Worm (Caenorhabditis elegans): ENCODE data around the gene skat-1.

- TF ChIP-seq blmp-1 (tag; optimal IDR thresholded peaks at IDR 0.05) (no peak), nhr-12 (tag; optimal IDR thresholded peaks at IDR 0.05) (no peak), ztf-11 (tag; optimal IDR thresholded peaks at IDR 0.05) (no peak), ham-2 (GFP tag; optimal IDR thresholded peaks at IDR 0.05) (no peak), ceh-43 (GFP tag; optimal IDR thresholded peaks at IDR 0.05) (no peak)
Measured at ce11 chrIII:8996686-8997085, at the start of gene skat-1.
